Fruit fly (Drosophila melanogaster) whole organism: ENCODE results near the gene wrm1.

ENCODE experiments used
- CG8478 ChIP-seq: fragments of >200 bp; optimal IDR thresholded peaks from 2 replicates; lab custom pipeline; 2018; ENCODE audit warnings: inconsistent platforms
- EcR ChIP-seq, 2 experiments: fragments of >200 bp; optimal IDR thresholded peaks; 2 replicates each; lab custom pipeline; 2017; ENCODE audit warnings: missing biosample characterization in 2 of 2, missing genetic modification characterization in 2 of 2, missing genetic modification reagents in 2 of 2
- psq ChIP-seq: fragments of >200 bp; optimal IDR thresholded peaks from 2 replicates; lab custom pipeline; 2017
- usp ChIP-seq: fragments of >200 bp; optimal IDR thresholded peaks from 2 replicates; lab custom pipeline; 2017; ENCODE audit warnings: missing biosample characterization, missing genetic modification characterization, mixed read lengths

dm6 chr3L:7344965-7345427 lies 10.0 kb upstream of the wrm1 start, which contains the start of gene Cln7:
- no peak for TF ChIP-seq usp (GFP tag; lab: Kevin White, UChicago)
- TF ChIP-seq EcR (GFP tag; optimal IDR thresholded peaks at IDR 0.05; lab: Kevin White, UChicago) = no peak
- TF ChIP-seq CG8478 = no peak
- TF ChIP-seq psq (lab: Kevin White, UChicago) = no peak
